Worm (Caenorhabditis elegans) whole organism, L4/young adult: ENCODE results near the gene rpl-28.

Experiments
- W03F9.2 ChIP-seq: fragments of 150-350 bp; optimal IDR thresholded peaks from 2 replicates; lab custom pipeline; 2014; ENCODE audit warnings: missing biosample characterization, missing genetic modification characterization
- dao-5 ChIP-seq: sonication (generic microtip); optimal IDR thresholded peaks from 2 replicates; lab custom pipeline; 2016; ENCODE audit warnings: missing genotype, missing genetic modification characterization, moderate library complexity, missing compliant biosample characterization
- him-1 ChIP-seq: sonication (generic microtip); optimal IDR thresholded peaks from 2 replicates; lab custom pipeline; 2016; ENCODE audit warnings: missing genotype, missing genetic modification reagents, missing genetic modification characterization, missing compliant biosample characterization

DNA sequence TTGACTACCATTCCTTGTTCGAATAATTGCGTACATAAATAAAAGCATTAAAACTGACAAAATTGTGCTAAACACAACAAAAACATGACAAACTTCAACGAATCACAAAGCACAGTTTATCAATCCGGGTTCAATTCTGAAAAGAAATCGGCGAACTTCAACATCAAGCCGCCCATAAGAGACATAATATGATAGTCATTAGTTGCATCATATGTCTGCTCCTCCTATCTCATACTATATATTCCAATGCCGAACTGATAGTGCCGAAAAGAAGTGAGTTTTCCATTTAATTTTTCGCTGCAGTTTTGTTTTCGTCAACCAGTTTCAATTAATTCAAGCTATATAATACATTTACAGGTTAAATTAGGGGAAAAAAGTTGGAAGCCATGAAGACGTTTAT is 13.8 kb upstream of the rpl-28 start, which contains the start of gene hrg-7:
- no peak for TF ChIP-seq dao-5 (tag; lab: Kevin White, UChicago)
- TF ChIP-seq him-1 (tag; lab: Kevin White, UChicago), result no peak
- no peak for TF ChIP-seq W03F9.2 (tag; lab: Kevin White, UChicago)
